Worm (Caenorhabditis elegans) whole organism, midembryonic: ENCODE results near the gene sod-3.

Experiments
- T22C8.4 ChIP-seq: fragments of 200-800 bp; sonication (Bioruptor generic); IDR thresholded peaks from 2 replicates; pipeline ENCODE4 v1.3.6; 2022; ENCODE audit warnings: missing genetic modification characterization, missing compliant biosample characterization
- cog-1 ChIP-seq: sonication (generic microtip); optimal IDR thresholded peaks from 2 replicates; lab custom pipeline; 2016; ENCODE audit warnings: missing genetic modification characterization, missing compliant biosample characterization
- flt-1 ChIP-seq: fragments of 200-800 bp; sonication (Bioruptor generic); IDR thresholded peaks from 2 replicates; pipeline ENCODE4 v1.3.6; 2022; ENCODE audit warnings: missing genetic modification characterization, missing compliant biosample characterization
- klf-2 ChIP-seq: fragments of 200-800 bp; sonication (Bioruptor generic); conservative IDR thresholded peaks from 2 replicates; pipeline ENCODE4 v1.3.6; 2022; ENCODE audit warnings: missing genetic modification reagents, missing genetic modification characterization, missing compliant biosample characterization
- med-1 ChIP-seq: sonication (generic microtip); optimal IDR thresholded peaks from 2 replicates; lab custom pipeline; 2017; ENCODE audit warnings: missing genetic modification characterization, mild to moderate bottlenecking, missing compliant biosample characterization, antibody characterized with exemption, missing genetic modification reagents; ENCODE audit not compliant: insufficient read depth
- ref-1 ChIP-seq: fragments of 200-800 bp; sonication (Bioruptor generic); conservative IDR thresholded peaks from 2 replicates; pipeline ENCODE4 v1.3.6; 2022; ENCODE audit warnings: missing genetic modification reagents, missing genetic modification characterization, missing compliant biosample characterization
- tab-1 ChIP-seq: fragments of 200-800 bp; sonication (Bioruptor generic); IDR thresholded peaks from 2 replicates; pipeline ENCODE4 v1.3.6; 2022; ENCODE audit warnings: missing genetic modification characterization, missing compliant biosample characterization
- ztf-23 ChIP-seq: fragments of 200-800 bp; sonication (Bioruptor generic); IDR thresholded peaks from 2 replicates; pipeline ENCODE4 v1.3.6; 2022; ENCODE audit warnings: missing genetic modification reagents, missing genetic modification characterization, missing compliant biosample characterization
- ztf-29 ChIP-seq: fragments of 200-800 bp; sonication (Bioruptor generic); IDR thresholded peaks from 2 replicates; pipeline ENCODE4 v1.3.6; 2022; ENCODE audit warnings: missing genetic modification reagents, missing genetic modification characterization, missing compliant biosample characterization

sod-3 gene

DNA sequence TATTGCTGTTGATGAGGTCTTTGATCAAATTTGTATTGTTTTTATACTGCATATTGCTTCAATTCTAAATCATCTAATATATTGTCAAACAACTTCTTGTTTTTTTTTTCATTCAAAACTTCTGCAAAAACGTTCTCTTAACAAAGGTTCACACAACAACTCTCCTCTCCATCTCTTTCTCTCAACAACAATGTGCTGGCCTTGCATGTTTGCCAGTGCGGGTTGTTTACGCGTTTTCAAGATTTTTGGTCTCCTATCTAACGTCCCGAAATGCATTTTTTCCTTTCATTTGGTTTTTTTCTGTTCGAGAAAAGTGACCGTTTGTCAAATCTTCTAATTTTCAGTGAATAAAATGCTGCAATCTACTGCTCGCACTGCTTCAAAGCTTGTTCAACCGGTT is at the start of gene sod-3:
TSS of gene sod-3 (plus strand) at position 338 of the 400 bp plus-strand sequence.
- TF ChIP-seq tab-1 (GFP tag; lab: Robert Waterston, UW) (no peak), ztf-23 (GFP tag; lab: Robert Waterston, UW) (no peak), med-1 (GFP tag; lab: Kevin White, UChicago) (no peak), T22C8.4 (GFP tag; lab: Robert Waterston, UW) (no peak), cog-1 (no peak), ztf-29 (GFP tag; lab: Robert Waterston, UW) (no peak), ref-1 (GFP tag; lab: Robert Waterston, UW) (no peak), flt-1 (GFP tag; lab: Robert Waterston, UW) (no peak), klf-2 (no peak)

DNA sequence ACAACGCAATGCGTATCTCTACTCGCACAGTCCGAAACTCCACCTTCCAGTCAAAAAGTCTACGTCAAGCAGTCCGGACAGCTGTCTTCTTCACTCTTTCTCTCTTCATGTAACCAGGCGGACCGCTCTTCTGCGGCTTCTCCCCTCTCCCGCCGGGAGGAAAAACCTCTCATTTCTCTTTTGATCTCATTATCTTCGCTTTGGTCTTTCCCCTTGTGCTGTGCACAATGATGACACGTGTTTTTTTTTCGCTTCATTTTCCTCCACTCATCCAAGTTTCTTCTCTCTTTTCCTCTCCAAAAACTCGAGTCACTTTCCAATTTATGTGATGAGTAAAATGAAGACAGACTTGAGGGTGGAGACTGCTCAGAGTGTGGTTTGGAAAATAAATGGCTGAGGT is 49.6 kb upstream of the sod-3 start, which contains the start of gene F35B3.7:
TSS of gene F35B3.7 (minus strand) at position 133 of the 400 bp plus-strand sequence.
- TF ChIP-seq cog-1 (no peak), ztf-23 (GFP tag; lab: Robert Waterston, UW) (no peak), T22C8.4 (GFP tag; lab: Robert Waterston, UW) (no peak), flt-1 (GFP tag; lab: Robert Waterston, UW) (no peak), ref-1 (GFP tag; lab: Robert Waterston, UW) (no peak), tab-1 (GFP tag; lab: Robert Waterston, UW) (no peak), ztf-29 (GFP tag; lab: Robert Waterston, UW) (no peak), klf-2 (no peak), med-1 (GFP tag; lab: Kevin White, UChicago) (no peak)

DNA sequence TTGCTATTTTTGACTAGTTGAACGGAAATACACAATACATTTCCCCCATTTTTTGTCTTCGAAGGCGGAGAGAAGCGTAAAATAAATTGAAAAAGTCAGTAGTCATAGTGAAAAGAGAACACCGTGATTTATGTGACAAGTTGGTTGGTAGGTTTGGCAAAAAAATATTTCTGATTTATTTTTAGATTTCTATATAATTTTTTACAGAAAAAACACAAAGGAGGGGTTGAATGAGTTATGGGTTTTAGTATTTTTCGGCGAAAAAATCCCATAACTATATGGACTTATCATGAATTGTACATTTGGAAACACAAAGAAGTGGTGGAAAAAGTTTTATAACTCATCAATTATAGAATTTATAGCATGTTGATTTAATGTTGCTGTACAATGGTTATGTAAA is 47.0 kb upstream of the sod-3 start, which contains the start of gene C30G4.2:
TSS of gene C30G4.2 (minus strand) at position 101 of the 400 bp plus-strand sequence.
- TF ChIP-seq ztf-23 (GFP tag; lab: Robert Waterston, UW), result no peak
- TF ChIP-seq cog-1, result no peak
- TF ChIP-seq klf-2, result no peak
- no peak for TF ChIP-seq T22C8.4 (GFP tag; lab: Robert Waterston, UW)
- TF ChIP-seq tab-1 (GFP tag; lab: Robert Waterston, UW), result no peak
- TF ChIP-seq ref-1 (GFP tag; lab: Robert Waterston, UW), result no peak
- TF ChIP-seq med-1 (GFP tag; lab: Kevin White, UChicago), result no peak
- TF ChIP-seq ztf-29 (GFP tag; lab: Robert Waterston, UW), result no peak
- no peak for TF ChIP-seq flt-1 (GFP tag; lab: Robert Waterston, UW)

DNA sequence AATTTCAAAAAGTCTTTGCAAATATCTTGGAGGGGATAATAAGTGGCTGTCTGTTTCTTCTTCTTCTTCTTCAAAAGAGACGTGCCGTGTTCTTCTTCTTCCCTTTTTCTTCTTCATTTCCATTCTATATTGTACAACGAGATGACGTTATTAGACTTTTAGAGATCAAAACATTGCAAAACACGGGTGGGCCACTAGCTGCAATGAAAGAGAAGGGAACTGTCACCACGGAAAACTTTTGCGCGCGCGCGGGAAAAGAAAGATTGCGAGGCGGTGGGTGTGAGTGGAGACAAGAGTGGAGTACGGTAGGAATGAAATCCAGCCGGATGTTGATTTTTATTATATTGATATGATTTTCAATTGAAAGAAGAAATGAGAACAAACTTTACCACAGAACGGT is 38.4 kb upstream of the sod-3 start:
- TF ChIP-seq T22C8.4 (GFP tag; lab: Robert Waterston, UW), result no peak
- no peak for TF ChIP-seq flt-1 (GFP tag; lab: Robert Waterston, UW)
- TF ChIP-seq tab-1 (GFP tag; lab: Robert Waterston, UW), result no peak

DNA sequence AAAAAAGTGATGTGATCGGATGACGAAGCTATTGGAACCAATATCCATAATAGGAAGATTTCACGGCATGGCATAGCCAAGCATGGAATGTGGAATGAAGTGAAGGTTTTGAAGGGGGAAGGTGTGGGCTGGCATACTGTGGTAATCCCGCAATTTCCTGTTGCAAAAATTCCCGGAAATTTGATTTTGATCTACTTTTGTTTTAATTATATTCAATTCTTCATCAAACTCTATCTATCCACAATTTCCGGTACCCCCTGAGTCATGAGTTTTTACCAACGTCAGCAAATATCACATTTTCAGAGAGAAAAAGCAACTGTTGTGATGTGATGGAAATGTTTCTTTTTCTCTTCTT is 37.1 kb upstream of the sod-3 start, which contains the start of gene gcy-11:
TSS of gene gcy-11 (minus strand) at position 101 of the 355 bp plus-strand sequence.
- no peak for TF ChIP-seq T22C8.4 (GFP tag; lab: Robert Waterston, UW)
- no peak for TF ChIP-seq med-1 (GFP tag; lab: Kevin White, UChicago)
- TF ChIP-seq flt-1 (GFP tag; lab: Robert Waterston, UW), result no peak

DNA sequence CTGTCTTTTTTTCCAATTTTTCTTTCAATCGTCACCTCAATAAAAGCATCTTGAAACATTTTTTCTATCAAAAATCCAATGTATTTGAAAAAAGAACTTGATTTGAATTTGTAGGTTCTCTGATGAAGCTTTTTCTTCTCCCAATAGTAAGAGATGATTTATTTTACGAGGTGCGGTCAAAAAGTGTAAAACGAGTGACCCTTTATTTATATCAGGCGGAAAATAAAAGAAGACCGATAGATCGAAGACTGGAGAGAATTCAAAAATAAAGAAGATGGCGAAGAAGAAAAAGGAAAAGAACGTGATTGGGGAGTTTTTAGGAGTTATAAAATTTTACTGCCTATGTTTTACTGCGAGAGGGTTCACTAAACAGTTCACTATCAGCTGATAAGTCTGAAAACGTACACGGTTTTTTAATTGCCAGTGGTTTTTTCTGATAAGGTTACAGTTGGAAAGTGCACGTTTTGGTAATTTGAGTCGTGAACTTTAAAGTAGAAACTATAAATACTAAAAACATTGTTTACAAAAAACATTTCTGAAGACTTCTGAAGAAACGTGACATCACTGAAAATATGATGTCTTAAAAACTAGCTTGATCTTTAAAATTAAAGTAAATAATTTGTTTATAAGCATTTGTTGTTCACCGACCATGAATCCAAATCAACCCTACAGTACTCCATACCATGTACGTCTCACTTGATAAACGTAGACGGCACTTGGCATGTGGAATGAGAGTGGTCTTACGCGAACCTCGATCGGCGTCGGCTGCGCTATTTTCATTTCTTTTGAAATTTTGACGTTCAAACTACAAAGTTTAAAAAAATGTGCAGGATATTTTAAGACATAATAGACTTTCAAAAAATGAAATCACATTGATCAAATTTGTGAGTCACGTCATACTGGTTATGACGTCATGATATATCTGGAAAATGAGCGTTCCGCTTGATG is 36.4 kb upstream of the sod-3 start:
- no peak for TF ChIP-seq flt-1 (GFP tag; lab: Robert Waterston, UW)
- no peak for TF ChIP-seq klf-2
- TF ChIP-seq med-1 (GFP tag; lab: Kevin White, UChicago), result no peak
- TF ChIP-seq ztf-29 (GFP tag; lab: Robert Waterston, UW), result no peak
- no peak for TF ChIP-seq cog-1
- no peak for TF ChIP-seq ztf-23 (GFP tag; lab: Robert Waterston, UW)

DNA sequence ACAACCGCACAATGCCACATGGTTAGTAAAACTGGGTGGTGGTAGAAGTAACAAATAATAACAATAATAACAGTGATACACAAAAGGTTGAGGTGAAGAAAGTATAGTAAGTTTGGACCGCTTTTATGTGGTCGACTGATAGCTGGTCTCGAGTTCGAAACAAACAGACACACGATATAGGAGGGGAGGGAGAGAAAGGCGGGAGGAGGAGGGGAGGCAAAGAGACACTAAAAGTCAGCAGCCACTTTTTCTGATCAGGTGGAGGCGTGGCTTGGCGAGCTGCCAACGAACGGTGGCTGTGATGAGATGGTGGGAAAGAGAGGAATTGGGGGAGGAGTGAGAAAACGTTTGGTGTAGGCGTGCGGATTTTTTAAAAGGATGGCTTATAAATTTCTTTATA is 34.2 kb upstream of the sod-3 start:
- TF ChIP-seq ztf-23 (GFP tag; lab: Robert Waterston, UW) (0 out of 2 replicates have a peak, but pooled peaks have one; percentile 25), tab-1 (GFP tag; lab: Robert Waterston, UW) (no peak)

DNA sequence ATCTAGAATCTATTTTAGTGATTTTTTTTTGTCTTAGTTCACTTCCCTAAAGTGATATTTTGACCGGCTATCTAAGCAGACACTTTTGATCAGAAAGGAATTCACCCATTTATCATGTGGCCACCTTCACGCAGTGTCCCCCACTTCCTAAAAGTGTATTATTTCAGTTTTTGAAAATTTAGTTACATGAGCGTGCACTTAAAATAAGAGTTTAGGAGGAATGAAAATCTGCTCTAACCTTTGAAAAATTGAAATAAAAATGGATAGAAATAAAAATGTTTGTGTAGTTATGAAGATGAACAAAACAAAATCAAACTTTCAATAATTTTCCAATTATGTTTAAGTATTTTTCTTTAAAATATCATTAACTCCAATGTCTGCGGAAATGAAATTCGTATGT is 32.8 kb upstream of the sod-3 start:
- TF ChIP-seq klf-2, result no peak
- TF ChIP-seq ztf-29 (GFP tag; lab: Robert Waterston, UW), result no peak
- TF ChIP-seq ztf-23 (GFP tag; lab: Robert Waterston, UW), result no peak
- TF ChIP-seq flt-1 (GFP tag; lab: Robert Waterston, UW), result no peak
- TF ChIP-seq T22C8.4 (GFP tag; lab: Robert Waterston, UW), result no peak
- TF ChIP-seq tab-1 (GFP tag; lab: Robert Waterston, UW), result no peak
- TF ChIP-seq ref-1 (GFP tag; lab: Robert Waterston, UW), result no peak
- no peak for TF ChIP-seq med-1 (GFP tag; lab: Kevin White, UChicago)

DNA sequence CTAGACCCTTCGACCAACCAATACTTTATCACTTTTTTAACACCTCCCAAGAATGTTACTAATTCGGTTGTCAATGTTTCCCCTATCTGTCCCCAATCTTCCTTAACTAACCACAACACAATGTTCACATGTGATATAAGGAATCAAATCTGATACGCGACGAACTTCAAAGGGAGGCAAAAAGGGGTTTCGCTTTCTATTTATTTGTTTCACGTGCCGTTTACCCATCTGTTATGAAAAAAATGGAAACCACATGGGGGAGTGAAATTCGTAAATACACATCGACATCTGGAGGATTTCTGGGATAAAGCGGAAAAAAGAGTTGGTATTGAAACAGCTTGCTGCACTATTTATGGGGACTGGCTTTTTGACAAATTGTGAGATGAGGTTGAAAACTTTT is 30.4 kb upstream of the sod-3 start:
- TF ChIP-seq ref-1 (GFP tag; lab: Robert Waterston, UW), result no peak
- TF ChIP-seq klf-2, result no peak
- TF ChIP-seq tab-1 (GFP tag; lab: Robert Waterston, UW), result no peak
- TF ChIP-seq flt-1 (GFP tag; lab: Robert Waterston, UW), result no peak
- TF ChIP-seq med-1 (GFP tag; lab: Kevin White, UChicago), result no peak
- TF ChIP-seq ztf-29 (GFP tag; lab: Robert Waterston, UW), result no peak
- no peak for TF ChIP-seq cog-1
- no peak for TF ChIP-seq T22C8.4 (GFP tag; lab: Robert Waterston, UW)
- TF ChIP-seq ztf-23 (GFP tag; lab: Robert Waterston, UW), result no peak
